Worm (Caenorhabditis elegans) whole organism, midembryonic: ENCODE measurements around the gene C40A11.3.
A peak's percentile ranks its signal among the peaks of the same experiment; 100 is the strongest.

Experiments
- T22C8.4 ChIP-seq: fragments of 200-800 bp; sonication (Bioruptor generic); IDR thresholded peaks from 2 replicates; pipeline ENCODE4 v1.3.6; 2022; ENCODE audit warnings: missing genetic modification characterization, missing compliant biosample characterization
- cog-1 ChIP-seq: sonication (generic microtip); optimal IDR thresholded peaks from 2 replicates; lab custom pipeline; 2016; ENCODE audit warnings: missing genetic modification characterization, missing compliant biosample characterization
- flt-1 ChIP-seq: fragments of 200-800 bp; sonication (Bioruptor generic); IDR thresholded peaks from 2 replicates; pipeline ENCODE4 v1.3.6; 2022; ENCODE audit warnings: missing genetic modification characterization, missing compliant biosample characterization
- klf-2 ChIP-seq: fragments of 200-800 bp; sonication (Bioruptor generic); conservative IDR thresholded peaks from 2 replicates; pipeline ENCODE4 v1.3.6; 2022; ENCODE audit warnings: missing genetic modification reagents, missing genetic modification characterization, missing compliant biosample characterization
- med-1 ChIP-seq: sonication (generic microtip); optimal IDR thresholded peaks from 2 replicates; lab custom pipeline; 2017; ENCODE audit warnings: missing genetic modification characterization, mild to moderate bottlenecking, missing compliant biosample characterization, antibody characterized with exemption, missing genetic modification reagents; ENCODE audit not compliant: insufficient read depth
- ref-1 ChIP-seq: fragments of 200-800 bp; sonication (Bioruptor generic); conservative IDR thresholded peaks from 2 replicates; pipeline ENCODE4 v1.3.6; 2022; ENCODE audit warnings: missing genetic modification reagents, missing genetic modification characterization, missing compliant biosample characterization
- tab-1 ChIP-seq: fragments of 200-800 bp; sonication (Bioruptor generic); IDR thresholded peaks from 2 replicates; pipeline ENCODE4 v1.3.6; 2022; ENCODE audit warnings: missing genetic modification characterization, missing compliant biosample characterization
- ztf-23 ChIP-seq: fragments of 200-800 bp; sonication (Bioruptor generic); IDR thresholded peaks from 2 replicates; pipeline ENCODE4 v1.3.6; 2022; ENCODE audit warnings: missing genetic modification reagents, missing genetic modification characterization, missing compliant biosample characterization
- ztf-29 ChIP-seq: fragments of 200-800 bp; sonication (Bioruptor generic); IDR thresholded peaks from 2 replicates; pipeline ENCODE4 v1.3.6; 2022; ENCODE audit warnings: missing genetic modification reagents, missing genetic modification characterization, missing compliant biosample characterization

The C40A11.3 gene

DNA sequence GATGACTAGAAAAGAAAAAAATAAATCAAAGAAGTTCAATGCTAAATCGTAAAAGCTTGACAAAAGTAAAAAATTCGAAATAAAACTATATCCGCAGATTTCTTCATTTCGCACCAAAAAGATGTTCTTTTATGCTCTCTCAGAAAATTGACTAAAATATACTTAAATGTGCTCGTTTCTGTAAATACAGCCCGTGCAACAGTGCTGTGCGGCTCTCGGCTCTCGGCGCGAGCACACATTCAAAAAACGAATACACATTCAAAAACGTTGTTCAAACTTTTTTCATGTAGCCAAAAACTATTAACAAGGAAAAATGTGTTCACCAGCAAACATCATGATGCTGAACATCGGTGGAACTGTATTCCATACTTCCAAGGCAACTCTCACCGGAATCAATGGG, at the start of gene C40A11.3:
TSS of gene C40A11.3 (plus strand) at position 301 of the 400 bp plus-strand sequence.
- TF ChIP-seq tab-1 (no peak), ztf-23 (GFP tag; lab: Robert Waterston, UW) (no peak), med-1 (GFP tag; lab: Kevin White, UChicago) (no peak), cog-1 (no peak), klf-2 (no peak), ztf-29 (GFP tag; lab: Robert Waterston, UW) (no peak), T22C8.4 (GFP tag; lab: Robert Waterston, UW) (no peak)

DNA sequence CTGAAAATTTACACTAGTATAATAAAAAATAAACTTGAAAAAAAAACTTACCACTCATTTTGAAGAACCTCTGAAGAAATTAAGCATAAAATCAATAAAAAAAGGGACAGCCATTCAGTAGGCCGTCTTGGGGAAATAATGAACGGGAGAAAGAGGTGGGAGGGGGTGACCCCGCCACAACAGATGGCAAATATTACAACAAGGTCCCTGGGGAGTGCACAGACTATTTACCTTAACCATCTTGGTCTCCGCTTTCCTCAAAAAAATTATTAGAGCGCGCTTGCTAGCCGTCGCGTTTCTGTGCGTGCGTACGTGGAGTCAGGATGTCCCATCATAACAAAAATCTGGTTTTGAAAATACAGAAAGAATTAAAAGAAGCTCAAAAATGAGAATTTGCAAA, 48.9 kb upstream of the C40A11.3 start, which contains the start of gene T16A1.10:
TSS of gene T16A1.10 (minus strand) at position 123 of the 400 bp plus-strand sequence.
- TF ChIP-seq med-1 (GFP tag; lab: Kevin White, UChicago) (no peak), klf-2 (no peak), ref-1 (no peak), flt-1 (GFP tag; lab: Robert Waterston, UW) (peak; percentile 50; the same call in 1 of the 2 replicates), cog-1 (no peak), T22C8.4 (GFP tag; lab: Robert Waterston, UW) (no peak), ztf-23 (GFP tag; lab: Robert Waterston, UW) (no peak)

DNA sequence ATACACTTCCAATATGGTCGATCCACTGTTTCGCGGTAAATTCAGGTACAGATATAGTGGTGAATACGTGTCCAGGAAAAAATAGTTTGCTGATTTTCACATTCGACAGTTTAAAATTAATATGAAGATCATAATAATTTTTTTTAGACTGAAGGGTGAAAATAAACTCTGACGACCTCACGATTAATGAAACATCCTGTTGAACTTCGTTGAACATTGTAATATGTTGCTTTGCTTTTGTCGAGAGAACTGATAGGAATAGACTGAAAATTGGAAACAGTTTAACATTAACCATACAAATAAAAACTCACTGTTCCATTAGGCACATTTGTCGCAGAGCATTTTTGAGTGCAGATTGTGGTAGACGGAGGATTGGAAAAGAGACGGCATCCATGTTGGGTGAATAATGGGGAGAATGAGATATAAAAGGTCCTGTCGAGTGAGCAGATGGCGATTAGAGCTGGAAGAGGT, 47.4 kb upstream of the C40A11.3 start, which contains the start of gene fbxb-37:
TSS of gene fbxb-37 (minus strand) at position 421 of the 471 bp plus-strand sequence.
- TF ChIP-seq tab-1 (no peak), T22C8.4 (GFP tag; lab: Robert Waterston, UW) (no peak), flt-1 (GFP tag; lab: Robert Waterston, UW) (no peak), ztf-23 (GFP tag; lab: Robert Waterston, UW) (no peak), ztf-29 (GFP tag; lab: Robert Waterston, UW) (no peak), klf-2 (no peak), med-1 (GFP tag; lab: Kevin White, UChicago) (no peak), cog-1 (no peak), ref-1 (no peak)

DNA sequence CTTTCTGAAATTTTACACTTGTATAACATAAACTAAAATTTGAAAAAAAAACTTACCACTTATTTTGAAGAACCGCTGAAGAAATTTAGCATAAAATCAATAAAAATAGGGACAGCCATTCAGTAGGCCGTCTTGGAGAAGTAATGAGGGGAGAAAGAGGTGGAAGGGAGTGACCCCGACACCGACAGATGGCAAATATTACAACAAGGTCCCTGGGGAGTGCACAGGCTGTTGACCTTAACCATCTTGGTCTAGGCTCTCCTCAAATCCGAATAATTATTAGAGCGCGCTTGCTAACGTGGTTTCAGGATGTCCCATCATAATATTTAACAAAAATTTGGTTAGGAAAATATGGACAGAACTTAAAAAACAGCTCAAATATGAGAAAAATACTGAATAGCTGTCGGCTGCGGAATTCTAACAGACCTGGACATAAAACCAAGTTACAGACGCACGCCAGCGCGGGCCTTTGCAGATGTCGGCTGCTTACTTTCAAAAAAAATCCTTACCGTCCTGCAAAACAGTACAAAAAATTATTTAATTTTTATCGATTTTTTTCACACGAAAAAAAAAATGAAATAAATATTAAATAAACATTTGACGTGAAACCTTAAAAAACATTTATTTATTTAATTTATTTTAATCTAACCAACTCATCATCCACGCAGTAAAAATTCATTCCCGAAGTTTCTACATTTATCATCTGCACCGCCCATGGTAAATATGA, 45.8 kb upstream of the C40A11.3 start, which contains the start of gene T16A1.2:
TSS of gene T16A1.2 (plus strand) at position 677 of the 727 bp plus-strand sequence.
- no peak for TF ChIP-seq cog-1
- no peak for TF ChIP-seq ztf-23 (GFP tag; lab: Robert Waterston, UW)
- TF ChIP-seq med-1 (GFP tag; lab: Kevin White, UChicago): no peak
- TF ChIP-seq ztf-29 (GFP tag; lab: Robert Waterston, UW): no peak
- TF ChIP-seq tab-1: no peak
- no peak for TF ChIP-seq klf-2
- no peak for TF ChIP-seq ref-1
- no peak for TF ChIP-seq flt-1 (GFP tag; lab: Robert Waterston, UW)
- no peak for TF ChIP-seq T22C8.4 (GFP tag; lab: Robert Waterston, UW)

DNA sequence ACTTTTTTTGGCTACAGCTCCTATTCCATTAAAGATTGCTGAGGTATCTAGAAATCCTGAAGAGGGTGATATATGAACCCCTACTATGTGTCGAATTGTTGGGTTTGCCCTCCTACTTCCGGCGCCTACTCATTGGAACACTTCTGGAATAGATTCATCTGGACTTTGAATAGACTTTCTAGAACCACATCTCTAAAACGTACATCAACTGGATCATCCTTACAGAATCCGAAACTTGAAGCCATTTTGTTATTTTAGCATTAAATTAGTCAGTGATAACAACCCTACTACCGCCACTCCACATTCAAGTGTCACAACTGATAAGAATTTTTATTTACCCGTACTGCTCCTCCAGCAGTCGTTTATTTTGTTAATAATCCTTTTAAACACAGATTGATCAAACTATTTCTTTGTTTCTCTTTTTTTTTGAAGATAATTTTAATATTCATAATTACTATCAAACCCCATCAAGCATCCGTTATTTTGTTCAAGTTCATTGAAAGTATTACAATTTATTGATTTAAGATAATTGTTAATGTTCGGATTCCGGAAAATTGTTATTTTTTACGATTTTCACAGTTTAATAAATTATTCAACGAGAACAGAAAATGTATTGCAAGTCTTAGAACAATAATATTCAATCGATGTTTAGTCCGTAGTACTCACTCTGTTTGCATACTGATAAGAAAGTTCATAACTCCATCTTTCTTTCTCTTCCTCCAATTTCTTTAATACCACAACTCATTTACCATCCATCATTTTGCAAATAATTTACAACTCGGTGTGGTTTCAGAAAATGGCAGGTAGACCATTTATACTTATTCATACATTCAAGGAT, 41.6 kb upstream of the C40A11.3 start, which contains the start of gene math-42:
TSS of gene math-42 (plus strand) at position 788 of the 838 bp plus-strand sequence.
- TF ChIP-seq ztf-23 (GFP tag; lab: Robert Waterston, UW): no peak

DNA sequence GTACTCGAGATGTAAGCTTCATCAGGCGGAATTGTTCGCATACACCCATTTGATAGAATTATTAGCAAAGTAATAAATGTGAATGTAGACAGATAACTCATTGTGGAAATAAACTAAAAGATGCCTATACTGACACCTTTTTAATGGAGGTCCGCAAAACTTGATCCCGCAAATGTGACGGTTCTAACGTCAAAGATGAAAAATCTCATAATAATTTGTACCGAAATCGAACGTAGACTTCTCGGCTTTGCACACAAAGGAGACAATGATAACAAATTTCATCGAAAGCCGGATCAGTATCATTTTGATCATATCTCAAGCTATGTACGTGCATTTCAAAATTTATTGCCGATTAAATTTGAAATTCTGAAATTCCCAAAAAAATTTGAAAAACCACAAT, 32.6 kb upstream of the C40A11.3 start, which contains the start of gene R52.4:
TSS of gene R52.4 (minus strand) at position 101 of the 400 bp plus-strand sequence.
- TF ChIP-seq flt-1 (GFP tag; lab: Robert Waterston, UW): no peak
- no peak for TF ChIP-seq klf-2
- no peak for TF ChIP-seq cog-1
- TF ChIP-seq ref-1: no peak
- no peak for TF ChIP-seq med-1 (GFP tag; lab: Kevin White, UChicago)
- no peak for TF ChIP-seq T22C8.4 (GFP tag; lab: Robert Waterston, UW)
- no peak for TF ChIP-seq ztf-23 (GFP tag; lab: Robert Waterston, UW)
- TF ChIP-seq tab-1: no peak
- TF ChIP-seq ztf-29 (GFP tag; lab: Robert Waterston, UW): no peak

DNA sequence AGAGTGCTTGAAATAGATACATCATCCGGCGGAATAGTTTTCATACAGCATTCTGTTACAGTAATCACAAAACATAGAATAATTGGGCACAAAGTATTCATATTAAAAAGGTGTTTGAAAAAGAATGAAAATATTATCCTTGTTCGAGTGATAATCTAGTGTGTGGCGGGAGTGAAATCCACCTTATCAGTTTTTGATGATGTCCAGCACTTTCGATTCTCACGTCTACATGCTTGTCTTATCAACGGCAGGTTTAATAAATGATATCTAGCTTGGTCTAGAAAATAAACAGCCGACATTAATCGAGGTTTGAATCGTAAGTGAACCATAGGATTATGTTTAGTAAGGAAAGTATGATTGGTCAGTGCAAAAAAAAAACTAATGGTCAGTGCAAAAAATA, 31.0 kb upstream of the C40A11.3 start, which contains the start of gene R52.5:
TSS of gene R52.5 (minus strand) at position 101 of the 400 bp plus-strand sequence.
- TF ChIP-seq klf-2 (no peak), cog-1 (no peak), flt-1 (GFP tag; lab: Robert Waterston, UW) (no peak), tab-1 (no peak), ztf-23 (GFP tag; lab: Robert Waterston, UW) (no peak), T22C8.4 (GFP tag; lab: Robert Waterston, UW) (no peak), ref-1 (no peak), ztf-29 (GFP tag; lab: Robert Waterston, UW) (no peak), med-1 (GFP tag; lab: Kevin White, UChicago) (no peak)

DNA sequence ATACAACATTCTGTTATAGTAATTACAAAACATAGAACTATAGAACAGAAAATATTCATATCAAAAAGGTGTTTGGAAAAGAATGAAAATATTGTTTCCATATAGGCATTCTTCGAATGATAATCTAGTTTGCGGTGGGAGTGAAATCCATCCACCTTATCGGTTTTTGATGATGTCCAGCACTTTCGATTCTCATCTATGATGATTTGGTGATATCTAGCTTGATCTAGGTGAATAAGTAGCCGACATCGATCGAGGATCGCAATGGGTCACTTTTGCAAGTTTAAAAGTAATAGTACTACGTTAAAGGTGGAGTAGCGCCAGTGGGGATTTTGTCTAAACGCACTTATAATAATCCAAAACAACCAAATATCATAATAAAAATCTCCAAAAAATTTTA, 28.0 kb upstream of the C40A11.3 start, which contains the start of gene R52.6:
TSS of gene R52.6 (minus strand) at position 101 of the 400 bp plus-strand sequence.
- TF ChIP-seq cog-1 (no peak), klf-2 (no peak), ztf-23 (GFP tag; lab: Robert Waterston, UW) (no peak), ztf-29 (GFP tag; lab: Robert Waterston, UW) (no peak), med-1 (GFP tag; lab: Kevin White, UChicago) (no peak), tab-1 (no peak), T22C8.4 (GFP tag; lab: Robert Waterston, UW) (no peak), ref-1 (no peak), flt-1 (GFP tag; lab: Robert Waterston, UW) (no peak)

DNA sequence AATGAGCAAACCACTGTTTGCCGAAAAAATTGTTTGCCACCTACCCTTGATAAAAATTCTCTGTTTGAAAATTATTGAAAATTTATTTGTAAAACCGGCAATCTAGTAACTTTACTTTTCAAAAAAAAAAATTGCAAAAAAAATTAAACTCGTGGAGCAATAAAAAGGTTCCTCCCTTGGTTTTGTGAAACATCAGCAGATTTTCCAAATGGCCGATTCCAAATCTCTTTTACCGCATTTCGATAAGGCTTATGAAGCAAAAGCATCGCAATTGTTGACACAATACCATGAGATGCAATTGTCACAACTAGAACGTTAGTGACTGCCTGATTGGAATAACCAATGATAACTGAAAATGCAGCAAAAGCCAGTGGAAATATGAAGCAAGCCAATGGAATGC, 26.4 kb upstream of the C40A11.3 start:
- TF ChIP-seq flt-1 (GFP tag; lab: Robert Waterston, UW) (no peak), cog-1 (no peak), tab-1 (no peak), T22C8.4 (GFP tag; lab: Robert Waterston, UW) (no peak), klf-2 (no peak), ztf-29 (GFP tag; lab: Robert Waterston, UW) (no peak), ref-1 (no peak), med-1 (GFP tag; lab: Kevin White, UChicago) (no peak), ztf-23 (GFP tag; lab: Robert Waterston, UW) (no peak)
